Fruit fly (Drosophila melanogaster) whole organism, embryonic: ENCODE results near the gene fan.

ENCODE experiments used
- Abd-B ChIP-seq: fragments of 200-800 bp; sonication (Bioruptor generic); optimal IDR thresholded peaks from 2 replicates; lab custom pipeline; 2018; ENCODE audit warnings: missing biosample characterization, mild to moderate bottlenecking, missing genetic modification characterization, moderate library complexity
- Atf-2 ChIP-seq: fragments of 200-800 bp; sonication (Bioruptor generic); optimal IDR thresholded peaks from 2 replicates; lab custom pipeline; 2016; ENCODE audit warnings: missing biosample characterization, missing genetic modification characterization
- CG10209 ChIP-seq: fragments of 200-800 bp; sonication (Bioruptor generic); optimal IDR thresholded peaks from 3 replicates; lab custom pipeline; 2017; ENCODE audit warnings: missing biosample characterization, mild to moderate bottlenecking, missing genetic modification characterization, missing genetic modification reagents
- CG10274 ChIP-seq: fragments of 200-800 bp; sonication (Bioruptor generic); optimal IDR thresholded peaks from 3 replicates; lab custom pipeline; 2017; ENCODE audit warnings: missing biosample characterization, mild to moderate bottlenecking, missing genetic modification characterization
- CG10321 ChIP-seq: fragments of 200-800 bp; sonication (Bioruptor generic); IDR thresholded peaks from 2 replicates; pipeline ENCODE4 v1.3.6; 2022; ENCODE audit warnings: missing biosample characterization, missing genetic modification characterization
- CG12155 ChIP-seq: fragments of 200-800 bp; sonication (Bioruptor generic); optimal IDR thresholded peaks from 3 replicates; lab custom pipeline; 2016; ENCODE audit warnings: missing biosample characterization, missing genetic modification characterization
- CG14860 ChIP-seq: fragments of 200-800 bp; sonication (Bioruptor generic); IDR thresholded peaks from 3 replicates; pipeline ENCODE4 v1.3.6; 2022; ENCODE audit warnings: missing biosample characterization, missing genetic modification characterization; ENCODE audit not compliant: partially characterized antibody
- CG2202 ChIP-seq: fragments of 200-800 bp; sonication (Bioruptor generic); optimal IDR thresholded peaks from 2 replicates; lab custom pipeline; 2018; ENCODE audit warnings: missing biosample characterization, mild to moderate bottlenecking, missing genetic modification characterization
- CG2875 ChIP-seq: fragments of 200-800 bp; sonication (Bioruptor generic); optimal IDR thresholded peaks from 2 replicates; lab custom pipeline; 2017; ENCODE audit warnings: missing biosample characterization, mild to moderate bottlenecking, missing genetic modification characterization, missing genetic modification reagents
- CG30403 ChIP-seq: fragments of 200-800 bp; sonication (Bioruptor generic); optimal IDR thresholded peaks from 3 replicates; lab custom pipeline; 2016; ENCODE audit warnings: missing biosample characterization, missing genetic modification characterization
- CG31224 ChIP-seq: fragments of 200-800 bp; sonication (Bioruptor generic); IDR thresholded peaks from 2 replicates; pipeline ENCODE4 v1.3.6; 2022; ENCODE audit warnings: missing biosample characterization, missing genetic modification characterization
- CG32532 ChIP-seq: fragments of 200-800 bp; sonication (Bioruptor generic); IDR thresholded peaks from 2 replicates; pipeline ENCODE4 v1.3.6; 2022; ENCODE audit warnings: missing biosample characterization, missing genetic modification characterization
- CG34224 ChIP-seq: fragments of 200-800 bp; sonication (Bioruptor generic); IDR thresholded peaks from 3 replicates; pipeline ENCODE4 v1.3.6; 2022; ENCODE audit warnings: missing biosample characterization, missing genetic modification characterization; ENCODE audit not compliant: partially characterized antibody
- CG5245 ChIP-seq: fragments of 200-800 bp; sonication (Bioruptor generic); optimal IDR thresholded peaks from 3 replicates; lab custom pipeline; 2016; ENCODE audit warnings: missing biosample characterization, missing genetic modification characterization
- CG6175 ChIP-seq: fragments of 200-800 bp; sonication (Bioruptor generic); IDR thresholded peaks from 3 replicates; pipeline ENCODE4 v1.3.6; 2022; ENCODE audit warnings: missing biosample characterization, missing genetic modification characterization
- CG6791 ChIP-seq: fragments of 200-800 bp; sonication (Bioruptor generic); IDR thresholded peaks from 3 replicates; pipeline ENCODE4 v1.3.6; 2022; ENCODE audit warnings: missing biosample characterization, missing genetic modification characterization; ENCODE audit not compliant: partially characterized antibody
- CG6813 ChIP-seq: fragments of 200-800 bp; sonication (Bioruptor generic); optimal IDR thresholded peaks from 2 replicates; lab custom pipeline; 2017; ENCODE audit warnings: missing biosample characterization, missing genetic modification characterization, mild to moderate bottlenecking, moderate library complexity, missing genetic modification reagents
- CG7372 ChIP-seq: fragments of 200-800 bp; sonication (Bioruptor generic); IDR thresholded peaks from 2 replicates; pipeline ENCODE4 v1.3.6; 2022; ENCODE audit warnings: missing biosample characterization, missing genetic modification characterization
- CG9437 ChIP-seq: fragments of 200-800 bp; sonication (Bioruptor generic); optimal IDR thresholded peaks from 2 replicates; lab custom pipeline; 2018; ENCODE audit warnings: missing biosample characterization, mild to moderate bottlenecking, missing genetic modification characterization
- D19A ChIP-seq: fragments of 200-800 bp; optimal IDR thresholded peaks from 3 replicates; lab custom pipeline; 2019; ENCODE audit warnings: missing biosample characterization, mild to moderate bottlenecking, missing genetic modification characterization, moderate library complexity
- Fer2 ChIP-seq: fragments of 200-800 bp; sonication (Bioruptor generic); optimal IDR thresholded peaks from 2 replicates; lab custom pipeline; 2018; ENCODE audit warnings: missing biosample characterization, mild to moderate bottlenecking, missing genetic modification characterization, moderate library complexity
- Fer3 ChIP-seq: fragments of 200-800 bp; sonication (Bioruptor generic); optimal IDR thresholded peaks from 2 replicates; lab custom pipeline; 2018; ENCODE audit warnings: missing biosample characterization, mild to moderate bottlenecking, missing genetic modification characterization, moderate library complexity
- HLHmδ ChIP-seq: fragments of 200-800 bp; sonication (Bioruptor generic); optimal IDR thresholded peaks from 2 replicates; lab custom pipeline; 2018; ENCODE audit warnings: missing biosample characterization, mild to moderate bottlenecking, missing genetic modification characterization, moderate library complexity
- Hmr ChIP-seq: fragments of 200-800 bp; sonication (Bioruptor generic); optimal IDR thresholded peaks from 3 replicates; lab custom pipeline; 2017; ENCODE audit warnings: mild to moderate bottlenecking, missing biosample characterization, missing genetic modification reagents, missing genetic modification characterization
- Meics ChIP-seq: fragments of 200-800 bp; sonication (Bioruptor generic); optimal IDR thresholded peaks from 2 replicates; lab custom pipeline; 2017; ENCODE audit warnings: missing biosample characterization, mild to moderate bottlenecking, missing genetic modification characterization
- Myb ChIP-seq: fragments of 200-800 bp; sonication (Bioruptor generic); optimal IDR thresholded peaks from 2 replicates; lab custom pipeline; 2016; ENCODE audit warnings: missing biosample characterization, missing genetic modification characterization
- Nf-YA ChIP-seq: fragments of 200-800 bp; sonication (Bioruptor generic); IDR thresholded peaks from 2 replicates; pipeline ENCODE4 v1.3.6; 2022; ENCODE audit warnings: missing biosample characterization, missing genetic modification characterization
- Nf-YB ChIP-seq: fragments of 200-800 bp; sonication (Bioruptor generic); optimal IDR thresholded peaks from 3 replicates; lab custom pipeline; 2019; ENCODE audit warnings: missing biosample characterization, mild to moderate bottlenecking, missing genetic modification characterization, moderate library complexity
- NfI ChIP-seq: fragments of 200-800 bp; sonication (Bioruptor generic); optimal IDR thresholded peaks from 3 replicates; lab custom pipeline; 2018; ENCODE audit warnings: missing biosample characterization, mild to moderate bottlenecking, missing genetic modification characterization, moderate library complexity
- Ptx1 ChIP-seq: fragments of 200-800 bp; sonication (Bioruptor generic); IDR thresholded peaks from 2 replicates; pipeline ENCODE4 v1.3.6; 2022; ENCODE audit warnings: missing biosample characterization, missing genetic modification characterization
- aop ChIP-seq: fragments of 200-800 bp; sonication (Bioruptor generic); IDR thresholded peaks from 2 replicates; pipeline ENCODE4 v1.3.6; 2022; ENCODE audit warnings: missing biosample characterization, missing genetic modification characterization
- caup ChIP-seq: fragments of 200-800 bp; sonication (Bioruptor generic); optimal IDR thresholded peaks from 3 replicates; lab custom pipeline; 2017; ENCODE audit warnings: missing biosample characterization, mild to moderate bottlenecking, missing genetic modification characterization, moderate library complexity; ENCODE audit not compliant: severe bottlenecking
- chinmo ChIP-seq: fragments of 200-800 bp; sonication (Bioruptor generic); IDR thresholded peaks from 4 replicates; pipeline ENCODE4 v1.3.6; 2022; ENCODE audit warnings: missing biosample characterization, missing genetic modification characterization; ENCODE audit not compliant: partially characterized antibody
- chn ChIP-seq: fragments of 200-800 bp; sonication (Bioruptor generic); optimal IDR thresholded peaks from 2 replicates; lab custom pipeline; 2016; ENCODE audit warnings: missing biosample characterization, missing genetic modification characterization
- ems ChIP-seq: fragments of 200-800 bp; sonication (Bioruptor generic); optimal IDR thresholded peaks from 3 replicates; lab custom pipeline; 2016; ENCODE audit warnings: missing biosample characterization, missing genetic modification characterization
- esg ChIP-seq: fragments of 200-800 bp; sonication (Bioruptor generic); conservative IDR thresholded peaks from 2 replicates; pipeline ENCODE4 v1.3.6; 2022; ENCODE audit warnings: missing biosample characterization, missing genetic modification characterization
- exex ChIP-seq: fragments of 200-800 bp; sonication (Bioruptor generic); optimal IDR thresholded peaks from 4 replicates; lab custom pipeline; 2018; ENCODE audit warnings: missing biosample characterization, mild to moderate bottlenecking, missing genetic modification characterization, moderate library complexity
- fd102C ChIP-seq: fragments of 200-800 bp; sonication (Bioruptor generic); optimal IDR thresholded peaks from 2 replicates; lab custom pipeline; 2018; ENCODE audit warnings: missing biosample characterization, mild to moderate bottlenecking, missing genetic modification characterization, moderate library complexity
- gcm ChIP-seq: fragments of 200-800 bp; sonication (Bioruptor generic); optimal IDR thresholded peaks from 2 replicates; lab custom pipeline; 2019; ENCODE audit warnings: missing biosample characterization, mild to moderate bottlenecking, missing genetic modification characterization, moderate library complexity
- h ChIP-seq: fragments of >200 bp; optimal IDR thresholded peaks from 2 replicates; lab custom pipeline; 2017
- ham ChIP-seq: fragments of 200-800 bp; sonication (Bioruptor generic); IDR thresholded peaks from 2 replicates; pipeline ENCODE4 v1.3.6; 2022; ENCODE audit warnings: missing biosample characterization, missing genetic modification characterization
- inv ChIP-seq: fragments of 200-800 bp; sonication (Bioruptor generic); IDR thresholded peaks from 2 replicates; pipeline ENCODE4 v1.3.6; 2022; ENCODE audit warnings: missing biosample characterization, missing genetic modification characterization; ENCODE audit not compliant: partially characterized antibody
- lab ChIP-seq: fragments of 200-800 bp; sonication (Bioruptor generic); optimal IDR thresholded peaks from 3 replicates; lab custom pipeline; 2017; ENCODE audit warnings: missing biosample characterization, missing genetic modification characterization, mild to moderate bottlenecking, moderate library complexity, missing genetic modification reagents
- luna ChIP-seq: fragments of 200-800 bp; sonication (Bioruptor generic); optimal IDR thresholded peaks from 2 replicates; lab custom pipeline; 2016; ENCODE audit warnings: missing biosample characterization, missing genetic modification characterization
- rib ChIP-seq: fragments of 200-800 bp; sonication (Bioruptor generic); IDR thresholded peaks from 2 replicates; pipeline ENCODE4 v1.3.6; 2022; ENCODE audit warnings: missing biosample characterization, missing genetic modification characterization
- ro ChIP-seq: fragments of 200-800 bp; sonication (Bioruptor generic); IDR thresholded peaks from 2 replicates; pipeline ENCODE4 v1.3.6; 2022; ENCODE audit warnings: missing biosample characterization, missing genetic modification characterization
- sc ChIP-seq, 3 experiments: fragments of >200 bp in 2 of 3; fragments of 200-800 bp in 1 of 3; sonication (Bioruptor generic) in 1 of 3; optimal IDR thresholded peaks; 2 replicates in 2 of 3; 3 replicates in 1 of 3; lab custom pipeline; 2017; ENCODE audit warnings: mild to moderate bottlenecking in 1 of 3, missing biosample characterization in 1 of 3, missing genetic modification characterization in 1 of 3, missing genetic modification reagents in 1 of 3
- slp2 ChIP-seq: fragments of 200-800 bp; sonication (Bioruptor generic); optimal IDR thresholded peaks from 2 replicates; lab custom pipeline; 2016; ENCODE audit warnings: missing biosample characterization, missing genetic modification characterization
- tna ChIP-seq: fragments of 200-800 bp; sonication (Bioruptor generic); IDR thresholded peaks from 2 replicates; pipeline ENCODE4 v1.3.6; 2022; ENCODE audit warnings: missing biosample characterization, missing genetic modification characterization; ENCODE audit not compliant: partially characterized antibody
- zfh1 ChIP-seq: fragments of 200-800 bp; sonication (Bioruptor generic); IDR thresholded peaks from 3 replicates; pipeline ENCODE4 v1.3.6; 2022; ENCODE audit warnings: missing biosample characterization, missing genetic modification characterization

The fan gene

dm6 chr3L:8081822-8082221 lies 27.1 kb upstream of the fan start (continued):
- peak; percentile 31; the same call in 1 of the 2 replicates for TF ChIP-seq rib (GFP tag; lab: Robert Waterston, UW)
- TF ChIP-seq CG6813 = peak; percentile 56
- peak; percentile 31 for TF ChIP-seq gcm
- no peak for TF ChIP-seq Fer2 (tag; lab: Kevin White, UChicago)
- no peak for TF ChIP-seq exex (tag; lab: Kevin White, UChicago)
- no peak for TF ChIP-seq inv (GFP tag; lab: Robert Waterston, UW)
- TF ChIP-seq ro (GFP tag; lab: Robert Waterston, UW) = no peak
- TF ChIP-seq Hmr (GFP tag; lab: Kevin White, UChicago) = peak; percentile 69
- TF ChIP-seq NfI (GFP tag; lab: Kevin White, UChicago) = peak; percentile 45
- TF ChIP-seq chinmo (GFP tag; lab: Robert Waterston, UW) = peak; percentile 77; the same call in 2 of the 4 replicates
- no peak for TF ChIP-seq CG12155 (GFP tag; lab: Kevin White, UChicago)
- TF ChIP-seq tna (GFP tag; lab: Robert Waterston, UW) = no peak
- TF ChIP-seq CG10209 = peak; percentile 29
- TF ChIP-seq CG30403 (GFP tag; lab: Kevin White, UChicago) = peak; percentile 13
- TF ChIP-seq CG7372 (GFP tag; lab: Robert Waterston, UW) = no peak
- TF ChIP-seq CG10321 (GFP tag; lab: Robert Waterston, UW) = 0 out of 2 replicates have a peak, but pooled peaks have one; percentile 6
- no peak for TF ChIP-seq CG31224 (GFP tag; lab: Robert Waterston, UW)
- TF ChIP-seq chn (GFP tag; lab: Kevin White, UChicago) = peak; percentile 42
- TF ChIP-seq Atf-2 (GFP tag; lab: Kevin White, UChicago) = no peak
- TF ChIP-seq CG5245 (GFP tag; lab: Kevin White, UChicago) = no peak
- TF ChIP-seq esg (GFP tag; lab: Robert Waterston, UW) = no peak
- TF ChIP-seq Nf-YB = no peak
- TF ChIP-seq sc (optimal IDR thresholded peaks at IDR 0.05; lab: Kevin White, UChicago) = no peak
- TF ChIP-seq sc (GFP tag; optimal IDR thresholded peaks at IDR 0.05; lab: Kevin White, UChicago) = no peak
- TF ChIP-seq CG14860 (GFP tag; lab: Robert Waterston, UW) = no peak
- TF ChIP-seq h (lab: Kevin White, UChicago) = no peak
- no peak for TF ChIP-seq Ptx1 (GFP tag; lab: Robert Waterston, UW)
- no peak for TF ChIP-seq slp2
- TF ChIP-seq Myb (GFP tag; lab: Kevin White, UChicago) = peak; percentile 11
- no peak for TF ChIP-seq CG10274
- TF ChIP-seq CG34224 (GFP tag; lab: Robert Waterston, UW) = no peak; the same call in 2 of the 3 replicates
- no peak for TF ChIP-seq Abd-B (GFP tag; lab: Kevin White, UChicago)
- TF ChIP-seq caup (GFP tag; lab: Kevin White, UChicago) = peak; percentile 79
- peak; percentile 21 for TF ChIP-seq CG2875 (GFP tag; lab: Kevin White, UChicago)
- no peak for TF ChIP-seq CG6175 (GFP tag; lab: Robert Waterston, UW)
- peak; percentile 46 for TF ChIP-seq Fer3 (tag; lab: Kevin White, UChicago)
- TF ChIP-seq ham (GFP tag; lab: Robert Waterston, UW) = no peak
- TF ChIP-seq CG32532 (GFP tag; lab: Robert Waterston, UW) = peak; percentile 56; the same call in 1 of the 2 replicates
- no peak; the same call in 1 of the 2 replicates for TF ChIP-seq Nf-YA
- no peak for TF ChIP-seq CG6791 (GFP tag; lab: Robert Waterston, UW)
- no peak for TF ChIP-seq CG9437 (GFP tag; lab: Kevin White, UChicago)
- TF ChIP-seq Meics (GFP tag; lab: Kevin White, UChicago) = peak; percentile 52
- no peak for TF ChIP-seq CG2202 (tag; lab: Kevin White, UChicago)
- no peak for TF ChIP-seq zfh1 (GFP tag; lab: Robert Waterston, UW)
- TF ChIP-seq fd102C = no peak
- TF ChIP-seq lab (GFP tag; lab: Kevin White, UChicago) = peak; percentile 89
- TF ChIP-seq aop (GFP tag; lab: Robert Waterston, UW) = no peak
- peak; percentile 6 for TF ChIP-seq ems
- peak; percentile 30 for TF ChIP-seq luna
- peak; percentile 34 for TF ChIP-seq D19A (tag; lab: Kevin White, UChicago)
- TF ChIP-seq HLHmδ (GFP tag; lab: Kevin White, UChicago) = no peak
